Worm (Caenorhabditis elegans) whole organism, young adult: Measurements from ENCODE around the gene M03A1.3.
A peak's percentile ranks its signal among the peaks of the same experiment; 100 is the strongest.

Experiments
- B0019.2 ChIP-seq: fragments of 200-800 bp; sonication (Bioruptor generic); conservative IDR thresholded peaks from 2 replicates; pipeline ENCODE4 v1.3.6; 2022; ENCODE audit warnings: missing genetic modification reagents, missing genetic modification characterization, missing compliant biosample characterization
- B0336.3 ChIP-seq: fragments of 200-800 bp; sonication (Bioruptor generic); IDR thresholded peaks from 2 replicates; pipeline ENCODE4 v1.3.6; 2022; ENCODE audit warnings: missing genetic modification characterization, missing compliant biosample characterization
- C17E4.6 ChIP-seq: fragments of 200-800 bp; sonication (Bioruptor generic); IDR thresholded peaks from 2 replicates; pipeline ENCODE4 v1.3.6; 2022; ENCODE audit warnings: missing genetic modification reagents, missing genetic modification characterization, missing compliant biosample characterization
- D2030.7 ChIP-seq: fragments of 200-800 bp; sonication (Bioruptor generic); IDR thresholded peaks from 2 replicates; pipeline ENCODE4 v1.3.6; 2022; ENCODE audit warnings: missing genetic modification reagents, missing genetic modification characterization, missing compliant biosample characterization
- F33H1.4 ChIP-seq: fragments of 200-800 bp; sonication (Bioruptor generic); IDR thresholded peaks from 2 replicates; pipeline ENCODE4 v1.3.6; 2022; ENCODE audit warnings: missing genetic modification reagents, missing genetic modification characterization, missing compliant biosample characterization
- F49E8.2 ChIP-seq: sonication (generic microtip); optimal IDR thresholded peaks from 3 replicates; lab custom pipeline; 2017; ENCODE audit warnings: missing genetic modification characterization, mild to moderate bottlenecking, missing compliant biosample characterization, antibody characterized with exemption, moderate library complexity; ENCODE audit not compliant: insufficient read depth
- F52B5.7 ChIP-seq: sonication (generic microtip); optimal IDR thresholded peaks from 2 replicates; lab custom pipeline; 2016; ENCODE audit warnings: mild to moderate bottlenecking, missing genetic modification characterization, missing compliant biosample characterization
- Y53F4B.3 ChIP-seq: fragments of 200-800 bp; sonication (Bioruptor generic); IDR thresholded peaks from 2 replicates; pipeline ENCODE4 v1.3.6; 2022; ENCODE audit warnings: missing genetic modification reagents, missing genetic modification characterization, missing compliant biosample characterization
- akir-1 ChIP-seq: fragments of 200-800 bp; sonication (Bioruptor generic); optimal IDR thresholded peaks from 2 replicates; lab custom pipeline; 2018; ENCODE audit warnings: mild to moderate bottlenecking, missing genetic modification characterization, moderate library complexity, missing compliant biosample characterization
- aptf-3 ChIP-seq: fragments of 200-800 bp; sonication (Bioruptor generic); IDR thresholded peaks from 2 replicates; pipeline ENCODE4 v1.3.6; 2022; ENCODE audit warnings: missing genetic modification characterization, missing compliant biosample characterization
- athp-1 ChIP-seq: sonication (generic microtip); optimal IDR thresholded peaks from 2 replicates; lab custom pipeline; 2017; ENCODE audit warnings: mild to moderate bottlenecking, missing genetic modification characterization, missing compliant biosample characterization
- attf-6 ChIP-seq: fragments of 200-800 bp; sonication (Bioruptor generic); IDR thresholded peaks from 2 replicates; pipeline ENCODE4 v1.3.6; 2022; ENCODE audit warnings: missing genetic modification reagents, missing genetic modification characterization, missing compliant biosample characterization
- cebp-1 ChIP-seq, 2 experiments: fragments of 200-800 bp in 1 of 2; sonication (Bioruptor generic) in 1 of 2; sonication (generic microtip) in 1 of 2; IDR thresholded peaks in 1 of 2; optimal IDR thresholded peaks in 1 of 2; 2 replicates each; pipeline versions ENCODE4 v1.3.6 to Lab custom; 2017 to 2022; ENCODE audit warnings: missing compliant biosample characterization in 2 of 2, missing genetic modification characterization in 2 of 2, mild to moderate bottlenecking in 1 of 2, missing genetic modification reagents in 1 of 2, moderate library complexity in 1 of 2
- cebp-2 ChIP-seq: fragments of 200-800 bp; sonication (Bioruptor generic); IDR thresholded peaks from 2 replicates; pipeline ENCODE4 v1.3.6; 2022; ENCODE audit warnings: missing genetic modification characterization, missing compliant biosample characterization
- ceh-100 ChIP-seq: fragments of 200-800 bp; sonication (Bioruptor generic); IDR thresholded peaks from 2 replicates; pipeline ENCODE4 v1.3.6; 2022; ENCODE audit warnings: missing genetic modification reagents, missing genetic modification characterization, missing compliant biosample characterization
- ceh-27 ChIP-seq: fragments of 200-800 bp; sonication (Bioruptor generic); optimal IDR thresholded peaks from 2 replicates; lab custom pipeline; 2018; ENCODE audit warnings: mild to moderate bottlenecking, missing genetic modification characterization, moderate library complexity, missing compliant biosample characterization
- ceh-79 ChIP-seq: sonication (generic microtip); optimal IDR thresholded peaks from 2 replicates; lab custom pipeline; 2017; ENCODE audit warnings: mild to moderate bottlenecking, missing genetic modification characterization, missing compliant biosample characterization
- ceh-91 ChIP-seq: fragments of 200-800 bp; sonication (Bioruptor generic); IDR thresholded peaks from 2 replicates; pipeline ENCODE4 v1.3.6; 2022; ENCODE audit warnings: missing genetic modification reagents, missing genetic modification characterization, missing compliant biosample characterization
- die-1 ChIP-seq: sonication (generic microtip); optimal IDR thresholded peaks from 2 replicates; lab custom pipeline; 2016; ENCODE audit warnings: missing genotype, mild to moderate bottlenecking, missing genetic modification characterization, missing compliant biosample characterization
- dox-1 ChIP-seq: fragments of 200-800 bp; sonication (Bioruptor generic); IDR thresholded peaks from 2 replicates; pipeline ENCODE4 v1.3.6; 2022; ENCODE audit warnings: missing genetic modification reagents, missing genetic modification characterization, missing compliant biosample characterization
- dpl-1 ChIP-seq: fragments of 150-350 bp; optimal IDR thresholded peaks from 2 replicates; lab custom pipeline; 2014; ENCODE audit warnings: missing biosample characterization, missing genetic modification reagents, missing genetic modification characterization
- efl-1 ChIP-seq: fragments of 150-350 bp; optimal IDR thresholded peaks from 2 replicates; lab custom pipeline; 2014; ENCODE audit warnings: missing biosample characterization, missing genetic modification reagents, missing genetic modification characterization
- ekl-4 ChIP-seq: fragments of 200-800 bp; sonication (Bioruptor generic); IDR thresholded peaks from 2 replicates; pipeline ENCODE4 v1.3.6; 2022; ENCODE audit warnings: missing genetic modification reagents, missing genetic modification characterization, missing compliant biosample characterization
- fkh-3 ChIP-seq: sonication (generic microtip); optimal IDR thresholded peaks from 2 replicates; lab custom pipeline; 2016; ENCODE audit warnings: mild to moderate bottlenecking, missing genetic modification characterization, missing compliant biosample characterization
- him-1 ChIP-seq: sonication (generic microtip); optimal IDR thresholded peaks from 2 replicates; lab custom pipeline; 2016; ENCODE audit warnings: missing genotype, missing genetic modification reagents, missing genetic modification characterization, missing compliant biosample characterization
- hmg-1.2 ChIP-seq: fragments of 200-800 bp; sonication (Bioruptor generic); IDR thresholded peaks from 2 replicates; pipeline ENCODE4 v1.3.6; 2022; ENCODE audit warnings: missing genetic modification reagents, missing genetic modification characterization, missing compliant biosample characterization
- hsf-1 ChIP-seq: fragments of 200-800 bp; sonication (Bioruptor generic); IDR thresholded peaks from 2 replicates; pipeline ENCODE4 v1.3.6; 2022; ENCODE audit warnings: missing genetic modification reagents, missing genetic modification characterization, missing compliant biosample characterization
- lag-1 ChIP-seq: fragments of 200-800 bp; sonication (Bioruptor generic); IDR thresholded peaks from 2 replicates; pipeline ENCODE4 v1.3.6; 2022; ENCODE audit warnings: missing genetic modification reagents, missing genetic modification characterization, missing compliant biosample characterization
- let-607 ChIP-seq, 2 experiments: fragments of 200-800 bp in 1 of 2; sonication (Bioruptor generic) in 1 of 2; sonication (generic microtip) in 1 of 2; optimal IDR thresholded peaks; 2 replicates each; lab custom pipeline; 2016 to 2018; ENCODE audit warnings: mild to moderate bottlenecking in 2 of 2, missing compliant biosample characterization in 2 of 2, missing genetic modification characterization in 2 of 2, moderate library complexity in 2 of 2, missing genotype in 1 of 2
- lin-35 ChIP-seq, 3 experiments: fragments of 150-350 bp in 2 of 3; sonication (generic microtip) in 1 of 3; optimal IDR thresholded peaks; 2 replicates each; lab custom pipeline; 2014 to 2018; ENCODE audit warnings: missing biosample characterization in 3 of 3, missing genetic modification characterization in 3 of 3, missing genetic modification reagents in 3 of 3
- lsl-1 ChIP-seq: fragments of 200-800 bp; sonication (Bioruptor generic); optimal IDR thresholded peaks from 2 replicates; lab custom pipeline; 2018; ENCODE audit warnings: mild to moderate bottlenecking, missing genetic modification characterization, moderate library complexity, missing compliant biosample characterization
- lsy-27 ChIP-seq: sonication (generic microtip); optimal IDR thresholded peaks from 2 replicates; lab custom pipeline; 2017; ENCODE audit warnings: missing genetic modification characterization, mild to moderate bottlenecking, missing compliant biosample characterization, antibody characterized with exemption, missing genotype, borderline replicate concordance; ENCODE audit not compliant: insufficient read depth
- madf-6 ChIP-seq: fragments of 200-800 bp; sonication (Bioruptor generic); IDR thresholded peaks from 2 replicates; pipeline ENCODE4 v1.3.6; 2022; ENCODE audit warnings: missing genetic modification reagents, missing genetic modification characterization, missing compliant biosample characterization
- madf-8 ChIP-seq: fragments of 200-800 bp; sonication (Bioruptor generic); conservative IDR thresholded peaks from 2 replicates; pipeline ENCODE4 v1.3.6; 2022; ENCODE audit warnings: missing genetic modification reagents, missing genetic modification characterization, missing compliant biosample characterization
- nfyb-1 ChIP-seq: fragments of 200-800 bp; sonication (Bioruptor generic); IDR thresholded peaks from 2 replicates; pipeline ENCODE4 v1.3.6; 2022; ENCODE audit warnings: missing genetic modification reagents, missing genetic modification characterization, missing compliant biosample characterization
- nhr-80 ChIP-seq: sonication (generic microtip); optimal IDR thresholded peaks from 2 replicates; lab custom pipeline; 2016; ENCODE audit warnings: missing genetic modification characterization, missing compliant biosample characterization
- pbrm-1 ChIP-seq: fragments of 200-800 bp; sonication (Bioruptor generic); IDR thresholded peaks from 2 replicates; pipeline ENCODE4 v1.3.6; 2022; ENCODE audit warnings: missing genetic modification reagents, missing genetic modification characterization, missing compliant biosample characterization
- pha-4 ChIP-seq: fragments of 150-350 bp; sonication (generic microtip); optimal IDR thresholded peaks from 2 replicates; lab custom pipeline; 2014; ENCODE audit warnings: missing biosample characterization, missing genetic modification reagents, missing genetic modification characterization
- rpc-1 ChIP-seq, 2 experiments: fragments of 150-350 bp in 1 of 2; sonication (generic microtip) in 1 of 2; optimal IDR thresholded peaks; 2 replicates each; lab custom pipeline; 2014 to 2018; ENCODE audit warnings: missing biosample characterization in 1 of 2, missing genetic modification characterization in 1 of 2, missing genetic modification reagents in 1 of 2, missing genotype in 1 of 2
- sdz-38 ChIP-seq: sonication (generic microtip); optimal IDR thresholded peaks from 2 replicates; lab custom pipeline; 2016; ENCODE audit warnings: missing genotype, missing genetic modification characterization, missing compliant biosample characterization
- tbp1 ChIP-seq: fragments of 200-800 bp; sonication (Bioruptor generic); optimal IDR thresholded peaks from 2 replicates; lab custom pipeline; 2018; ENCODE audit warnings: mild to moderate bottlenecking, missing genetic modification characterization, missing compliant biosample characterization
- unc-62 ChIP-seq: fragments of 150-350 bp; optimal IDR thresholded peaks from 2 replicates; lab custom pipeline; 2014; ENCODE audit warnings: missing biosample characterization, missing genetic modification reagents, missing genetic modification characterization
- xnd-1 ChIP-seq: sonication (generic microtip); optimal IDR thresholded peaks from 2 replicates; lab custom pipeline; 2016; ENCODE audit warnings: missing genotype, missing genetic modification reagents, missing genetic modification characterization, missing compliant biosample characterization
- ztf-18 ChIP-seq: sonication (generic microtip); optimal IDR thresholded peaks from 2 replicates; lab custom pipeline; 2016; ENCODE audit warnings: missing genotype, mild to moderate bottlenecking, missing genetic modification characterization, missing compliant biosample characterization
- ztf-25 ChIP-seq: fragments of 200-800 bp; sonication (Bioruptor generic); IDR thresholded peaks from 2 replicates; pipeline ENCODE4 v1.3.6; 2022; ENCODE audit warnings: missing genetic modification reagents, missing genetic modification characterization, missing compliant biosample characterization

Gene M03A1.3

DNA sequence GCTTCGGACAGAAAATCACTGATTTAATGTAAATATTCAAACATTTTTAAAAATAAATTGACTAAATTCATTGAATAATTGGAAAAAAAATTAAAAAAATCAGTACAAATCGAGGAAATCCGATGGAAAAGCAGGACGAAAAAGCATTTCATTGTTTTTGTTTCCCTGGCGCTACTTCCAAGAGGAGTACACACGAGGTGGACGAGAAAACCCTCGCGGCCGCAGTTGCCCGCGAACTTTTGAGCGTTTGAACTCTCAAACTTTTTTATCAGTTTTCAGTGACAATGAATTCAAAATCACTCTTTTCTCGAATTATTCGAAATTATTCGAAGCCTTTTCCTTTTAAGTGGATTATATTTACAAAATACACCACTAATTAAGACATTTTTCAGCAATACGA, 45.4 kb downstream of the M03A1.3 start, which contains the start of gene F35D11.4 (continued):
- TF ChIP-seq rpc-1 (optimal IDR thresholded peaks at IDR 0.05; lab: Kevin White, UChicago) = no peak
- TF ChIP-seq rpc-1 (tag; optimal IDR thresholded peaks at IDR 0.05; lab: Kevin White, UChicago) = no peak
- TF ChIP-seq fkh-3 = no peak
- TF ChIP-seq cebp-2 (GFP tag; lab: Robert Waterston, UW) = no peak
- peak; percentile 85 for TF ChIP-seq ceh-27 (GFP tag; lab: Kevin White, UChicago)
- no peak for TF ChIP-seq pha-4 (tag; lab: Kevin White, UChicago)
- TF ChIP-seq nfyb-1 (GFP tag; lab: Robert Waterston, UW) = no peak

ce11 chrII:4604149-4604548, 46.6 kb downstream of the M03A1.3 start:
- TF ChIP-seq unc-62 (GFP tag; lab: Kevin White, UChicago) = peak; percentile 57
- no peak for TF ChIP-seq lsl-1 (GFP tag; lab: Kevin White, UChicago)
- no peak for TF ChIP-seq B0336.3
- TF ChIP-seq sdz-38 (tag; lab: Kevin White, UChicago) = no peak
- no peak for TF ChIP-seq attf-6
- peak; percentile 69 for TF ChIP-seq nhr-80 (tag; lab: Kevin White, UChicago)
- TF ChIP-seq ztf-18 (tag; lab: Kevin White, UChicago) = no peak
- TF ChIP-seq ceh-79 = no peak
- TF ChIP-seq let-607 (tag; optimal IDR thresholded peaks at IDR 0.05; lab: Kevin White, UChicago) = peak in 1 of 2 experiments; percentile 21

DNA sequence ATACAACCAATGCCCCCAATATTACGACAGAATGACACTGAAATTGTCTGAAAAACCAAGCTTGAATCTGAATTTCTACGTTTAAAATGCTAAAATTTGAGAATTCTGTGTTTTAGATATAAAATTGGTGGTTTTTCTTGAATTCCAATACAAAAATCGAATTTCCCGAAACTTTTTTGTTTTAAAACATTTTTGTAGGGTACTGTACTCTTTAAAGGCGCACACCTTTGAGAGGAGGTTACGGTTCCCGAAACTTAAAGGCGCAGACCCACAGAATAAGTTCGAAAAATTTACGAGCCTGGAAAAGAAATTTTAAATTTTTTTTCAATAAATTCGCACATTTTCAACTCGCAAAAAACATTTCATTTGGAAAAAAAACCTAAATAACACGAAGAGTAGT, 47.1 kb downstream of the M03A1.3 start:
- TF ChIP-seq dpl-1 (peak; percentile 42), hmg-1.2 (GFP tag; lab: Robert Waterston, UW) (peak; percentile 21; the same call in 1 of the 2 replicates), die-1 (tag; lab: Kevin White, UChicago) (no peak), efl-1 (GFP tag; lab: Kevin White, UChicago) (peak; percentile 42), lin-35 (GFP tag; optimal IDR thresholded peaks at IDR 0.05; lab: Kevin White, UChicago) (no peak), F49E8.2 (peak; percentile 46), F33H1.4 (peak; percentile 73), pbrm-1 (GFP tag; lab: Robert Waterston, UW) (peak; percentile 58; the same call in 1 of the 2 replicates), cebp-1 (GFP tag; IDR thresholded peaks at IDR 0.05; lab: Robert Waterston, UW) (no peak), cebp-1 (tag; optimal IDR thresholded peaks at IDR 0.05; lab: Kevin White, UChicago) (no peak), lag-1 (GFP tag; lab: Robert Waterston, UW) (no peak), ztf-25 (GFP tag; lab: Robert Waterston, UW) (no peak), athp-1 (tag; lab: Kevin White, UChicago) (peak; percentile 74), hsf-1 (GFP tag; lab: Robert Waterston, UW) (peak; percentile 42; the same call in 1 of the 2 replicates), ekl-4 (GFP tag; lab: Robert Waterston, UW) (no peak), lsl-1 (GFP tag; lab: Kevin White, UChicago) (peak; percentile 99), aptf-3 (GFP tag; lab: Robert Waterston, UW) (no peak), akir-1 (GFP tag; lab: Kevin White, UChicago) (no peak), lsy-27 (tag; lab: Kevin White, UChicago) (no peak), dox-1 (GFP tag; lab: Robert Waterston, UW) (peak; percentile 42; the same call in 1 of the 2 replicates), madf-6 (GFP tag; lab: Robert Waterston, UW) (peak; percentile 98), D2030.7 (GFP tag; lab: Robert Waterston, UW) (peak; percentile 80), madf-8 (GFP tag; lab: Robert Waterston, UW) (peak; percentile 98), xnd-1 (tag; lab: Kevin White, UChicago) (peak; percentile 94), nhr-80 (tag; lab: Kevin White, UChicago) (no peak), ceh-91 (peak; percentile 83), Y53F4B.3 (GFP tag; lab: Robert Waterston, UW) (no peak), C17E4.6 (GFP tag; lab: Robert Waterston, UW) (no peak), tbp1 (GFP tag; lab: Kevin White, UChicago) (peak; percentile 33), F52B5.7 (tag; lab: Kevin White, UChicago) (no peak), ceh-100 (GFP tag; lab: Robert Waterston, UW) (no peak), him-1 (tag; lab: Kevin White, UChicago) (peak; percentile 21), B0019.2 (GFP tag; lab: Robert Waterston, UW) (peak; percentile 67)
